Fruit fly (Drosophila melanogaster) whole organism, wandering third instar larva: ENCODE measurements around the gene Bili.

Experiments used
- Abd-B ChIP-seq: fragments of >200 bp; optimal IDR thresholded peaks from 2 replicates; lab custom pipeline; 2017; ENCODE audit warnings: missing biosample characterization, missing genetic modification characterization
- CG32264 ChIP-seq: fragments of 200-800 bp; sonication (Bioruptor generic); optimal IDR thresholded peaks from 2 replicates; lab custom pipeline; 2016; ENCODE audit warnings: missing biosample characterization, missing genetic modification characterization
- CG9705 ChIP-seq: fragments of 200-800 bp; sonication (Bioruptor generic); optimal IDR thresholded peaks from 2 replicates; lab custom pipeline; 2018; ENCODE audit warnings: missing biosample characterization, mild to moderate bottlenecking, missing genetic modification characterization
- CrebA ChIP-seq: fragments of 200-800 bp; sonication (Bioruptor generic); optimal IDR thresholded peaks from 2 replicates; lab custom pipeline; 2016; ENCODE audit warnings: missing biosample characterization, mild to moderate bottlenecking, missing genetic modification characterization, borderline replicate concordance
- Dfd ChIP-seq: fragments of >200 bp; optimal IDR thresholded peaks from 2 replicates; lab custom pipeline; 2017; ENCODE audit warnings: missing biosample characterization, missing genetic modification characterization
- Dif ChIP-seq: fragments of 200-275, 200-300 bp; sonication (Bioruptor generic); optimal IDR thresholded peaks from 2 replicates; lab custom pipeline; 2018; ENCODE audit warnings: missing biosample characterization, missing genetic modification characterization; ENCODE audit not compliant: partially characterized antibody
- GATAd ChIP-seq: sonication (Bioruptor generic); optimal IDR thresholded peaks from 2 replicates; lab custom pipeline; 2016; ENCODE audit warnings: missing biosample characterization, missing genetic modification characterization
- HLH106 ChIP-seq: fragments of 200-800 bp; optimal IDR thresholded peaks from 3 replicates; lab custom pipeline; 2019; ENCODE audit warnings: missing biosample characterization, mild to moderate bottlenecking, missing genetic modification characterization, moderate library complexity
- Hr78 ChIP-seq: fragments of >200 bp; optimal IDR thresholded peaks from 2 replicates; lab custom pipeline; 2017; ENCODE audit warnings: missing biosample characterization, missing genetic modification characterization
- Hr83 ChIP-seq: fragments of 200-300 bp; sonication (Bioruptor generic); optimal IDR thresholded peaks from 2 replicates; lab custom pipeline; 2016; ENCODE audit warnings: missing biosample characterization, mild to moderate bottlenecking, missing genetic modification characterization, moderate library complexity; ENCODE audit not compliant: poor library complexity, severe bottlenecking
- Mio ChIP-seq: sonication (Bioruptor generic); optimal IDR thresholded peaks from 2 replicates; lab custom pipeline; 2016; ENCODE audit warnings: missing biosample characterization, missing genetic modification characterization
- Myc ChIP-seq: fragments of >200 bp; optimal IDR thresholded peaks from 2 replicates; lab custom pipeline; 2017
- N ChIP-seq: fragments of >200 bp; optimal IDR thresholded peaks from 2 replicates; lab custom pipeline; 2018; ENCODE audit warnings: missing biosample characterization, missing external identifiers, missing genetic modification characterization
- OdsH ChIP-seq: fragments of 200-800 bp; sonication (Bioruptor generic); optimal IDR thresholded peaks from 2 replicates; lab custom pipeline; 2016; ENCODE audit warnings: missing biosample characterization, mild to moderate bottlenecking, missing genetic modification characterization
- Rel ChIP-seq, 2 experiments: fragments of 200-800 bp; sonication (Bioruptor generic) in 1 of 2; optimal IDR thresholded peaks; 2 replicates in 1 of 2; 3 replicates in 1 of 2; lab custom pipeline; 2016 to 2019; ENCODE audit warnings: mild to moderate bottlenecking in 2 of 2, missing biosample characterization in 2 of 2, missing genetic modification characterization in 2 of 2, moderate library complexity in 1 of 2
- Vsx2 ChIP-seq: fragments of 200-300, 225-300 bp; sonication (Bioruptor generic); optimal IDR thresholded peaks from 2 replicates; lab custom pipeline; 2018; ENCODE audit warnings: missing biosample characterization, missing genetic modification characterization; ENCODE audit not compliant: partially characterized antibody
- dl ChIP-seq, 2 experiments: fragments of 175-275, 200-275 bp in 1 of 2; fragments of 200-275 bp in 1 of 2; sonication (Bioruptor generic); optimal IDR thresholded peaks; lab custom pipeline; 2018; ENCODE audit warnings: mild to moderate bottlenecking in 2 of 2, missing biosample characterization in 2 of 2, missing genetic modification characterization in 2 of 2, moderate library complexity in 2 of 2; ENCODE audit not compliant: partially characterized antibody in 2 of 2, insufficient read depth in 1 of 2
- dmrt93B ChIP-seq: fragments of 200-800 bp; sonication (Bioruptor generic); optimal IDR thresholded peaks from 2 replicates; lab custom pipeline; 2018; ENCODE audit warnings: missing biosample characterization, mild to moderate bottlenecking, missing genetic modification characterization
- dsf ChIP-seq: sonication (Bioruptor generic); optimal IDR thresholded peaks from 2 replicates; lab custom pipeline; 2016; ENCODE audit warnings: missing biosample characterization, missing genetic modification characterization, borderline replicate concordance
- ey ChIP-seq: fragments of 200-800 bp; sonication (Bioruptor generic); optimal IDR thresholded peaks from 2 replicates; lab custom pipeline; 2016; ENCODE audit warnings: missing biosample characterization, missing genetic modification characterization
- foxo ChIP-seq, 2 experiments: fragments of 200-800 bp; sonication (Bioruptor generic); optimal IDR thresholded peaks; 2 replicates in 1 of 2; 3 replicates in 1 of 2; lab custom pipeline; 2016 to 2017; ENCODE audit warnings: missing biosample characterization in 2 of 2, missing genetic modification characterization in 2 of 2
- fru ChIP-seq: fragments of 200-800 bp; sonication (Bioruptor generic); optimal IDR thresholded peaks from 3 replicates; lab custom pipeline; 2016; ENCODE audit warnings: missing biosample characterization, mild to moderate bottlenecking, missing genetic modification characterization
- h ChIP-seq: fragments of 200-800 bp; sonication (Bioruptor generic); optimal IDR thresholded peaks from 3 replicates; lab custom pipeline; 2016; ENCODE audit warnings: missing biosample characterization, mild to moderate bottlenecking, missing genetic modification characterization
- jim ChIP-seq: fragments of 175-275, 200-325 bp; sonication (Bioruptor generic); optimal IDR thresholded peaks from 2 replicates; lab custom pipeline; 2016; ENCODE audit warnings: missing biosample characterization, mild to moderate bottlenecking, missing genetic modification characterization
- lola ChIP-seq: fragments of >200 bp; optimal IDR thresholded peaks from 2 replicates; lab custom pipeline; 2017; ENCODE audit warnings: missing biosample characterization, missing genetic modification characterization
- pan ChIP-seq: fragments of >200 bp; optimal IDR thresholded peaks from 2 replicates; lab custom pipeline; 2017
- rgr ChIP-seq: fragments of 200-800 bp; sonication (Bioruptor generic); optimal IDR thresholded peaks from 3 replicates; lab custom pipeline; 2016; ENCODE audit warnings: missing biosample characterization, mild to moderate bottlenecking, missing genetic modification characterization
- sv ChIP-seq: fragments of 200-800 bp; sonication (Bioruptor generic); optimal IDR thresholded peaks from 3 replicates; lab custom pipeline; 2016; ENCODE audit warnings: missing biosample characterization, missing genetic modification characterization
- tai ChIP-seq: sonication (Bioruptor generic); optimal IDR thresholded peaks from 2 replicates; lab custom pipeline; 2016; ENCODE audit warnings: missing biosample characterization, missing genetic modification characterization

Gene Bili

dm6 chr3R:25166788-25167187 is 35.7 kb downstream of the Bili start:
- TF ChIP-seq rgr (GFP tag; lab: Kevin White, UChicago) (no peak), HLH106 (tag; lab: Kevin White, UChicago) (no peak)

DNA sequence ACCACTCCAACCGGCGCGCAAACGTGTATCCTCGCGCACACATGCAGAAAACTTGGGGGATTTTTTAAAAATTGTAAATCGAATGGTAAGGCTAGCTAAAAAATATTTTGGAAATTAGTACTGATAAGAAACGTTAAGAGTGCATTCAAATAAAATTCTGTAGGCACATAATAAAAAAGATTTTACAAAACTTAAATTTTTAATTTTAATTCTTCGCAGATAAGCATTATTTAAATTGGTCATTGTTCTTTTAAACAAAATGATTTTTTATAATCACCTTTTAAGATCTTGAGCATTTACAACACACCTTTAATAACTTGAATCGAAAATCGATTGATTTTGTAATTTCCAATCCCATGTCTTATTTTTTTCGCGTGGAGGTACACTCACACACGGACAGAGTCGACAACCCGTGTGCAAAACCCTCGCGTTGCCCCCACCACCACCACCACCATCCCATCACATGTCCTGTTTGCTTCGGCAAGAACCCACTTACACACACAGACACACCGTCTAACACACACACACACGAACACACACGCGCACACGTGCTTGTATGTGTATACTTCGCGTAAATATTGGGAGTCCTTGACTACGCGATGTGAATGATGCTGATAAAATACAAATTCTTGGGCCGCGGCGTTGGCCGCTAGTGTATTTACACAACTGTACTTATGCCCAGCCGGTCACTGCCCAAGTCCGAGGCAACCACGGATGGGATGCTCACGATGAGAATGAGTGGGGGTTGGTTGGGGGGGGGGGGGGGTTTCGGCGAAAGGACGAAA is 36.5 kb downstream of the Bili start:
- TF ChIP-seq CG9705 (GFP tag; lab: Kevin White, UChicago) (no peak), fru (peak; percentile 21), sv (GFP tag; lab: Kevin White, UChicago) (no peak), Rel (GFP tag; optimal IDR thresholded peaks at IDR 0.05; lab: Kevin White, UChicago) (no peak), Rel (tag; optimal IDR thresholded peaks at IDR 0.05; lab: Kevin White, UChicago) (no peak), foxo (GFP tag; optimal IDR thresholded peaks at IDR 0.05; lab: Kevin White, UChicago) (peak in 1 of 2 experiments; percentile 16)
- TF ChIP-seq, all 38 proteins: peak for 2

DNA sequence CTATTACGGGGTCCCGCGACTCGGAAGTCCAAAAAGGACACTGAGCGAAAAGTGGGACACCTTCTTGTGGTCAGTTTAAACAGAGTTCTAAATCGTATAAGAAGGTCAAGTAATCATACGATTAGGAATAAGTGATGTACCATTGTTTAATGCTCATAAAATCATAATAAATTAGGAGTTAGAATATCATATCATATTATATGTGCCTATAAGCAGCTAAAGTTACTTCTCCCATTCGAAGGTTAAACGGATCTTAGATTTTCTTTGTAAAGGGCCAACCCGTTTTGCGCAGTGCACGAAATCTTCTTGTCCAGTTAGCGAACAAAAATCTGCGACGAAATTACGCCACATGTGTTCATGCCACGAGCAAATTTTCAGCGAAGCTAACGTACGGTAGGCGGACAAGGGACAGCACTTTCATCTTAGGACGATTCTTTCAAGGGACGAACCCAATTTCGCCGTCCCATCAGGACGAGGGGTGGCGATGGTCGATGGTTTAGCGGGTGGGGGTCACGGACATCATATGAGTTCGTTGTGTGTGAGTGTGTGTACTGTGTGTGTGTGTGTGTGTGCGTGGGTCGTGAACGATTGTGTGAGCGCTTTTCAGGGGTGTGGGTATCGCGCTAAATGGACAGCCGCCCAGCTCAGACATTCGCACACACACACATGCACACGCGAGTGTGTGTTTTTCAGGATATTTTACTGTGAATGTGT is 37.3 kb downstream of the Bili start:
- peak; percentile 4 for TF ChIP-seq fru
- TF ChIP-seq Dfd (GFP tag; lab: Kevin White, UChicago), result peak; percentile 36
- TF ChIP-seq Abd-B (GFP tag; lab: Kevin White, UChicago), result no peak
- no peak for TF ChIP-seq Hr78
- no peak for TF ChIP-seq foxo (GFP tag; optimal IDR thresholded peaks at IDR 0.05; lab: Kevin White, UChicago)
- TF ChIP-seq sv (GFP tag; lab: Kevin White, UChicago), result peak; percentile 4
- no peak for TF ChIP-seq h
- TF ChIP-seq rgr (GFP tag; lab: Kevin White, UChicago), result no peak
- TF ChIP-seq N (GFP tag; lab: Kevin White, UChicago), result no peak
- TF ChIP-seq jim (GFP tag; lab: Kevin White, UChicago), result no peak
- no peak for TF ChIP-seq CG9705 (GFP tag; lab: Kevin White, UChicago)
- no peak for TF ChIP-seq Mio (GFP tag; lab: Kevin White, UChicago)
- no peak for TF ChIP-seq HLH106 (tag; lab: Kevin White, UChicago)
- no peak for TF ChIP-seq dl (GFP tag; optimal IDR thresholded peaks at IDR 0.05; lab: Kevin White, UChicago; ENCODE audit: insufficient read depth in 1 of 2, partially characterized antibody in 2 of 2)
- TF ChIP-seq, all 38 proteins: peak for 3

DNA sequence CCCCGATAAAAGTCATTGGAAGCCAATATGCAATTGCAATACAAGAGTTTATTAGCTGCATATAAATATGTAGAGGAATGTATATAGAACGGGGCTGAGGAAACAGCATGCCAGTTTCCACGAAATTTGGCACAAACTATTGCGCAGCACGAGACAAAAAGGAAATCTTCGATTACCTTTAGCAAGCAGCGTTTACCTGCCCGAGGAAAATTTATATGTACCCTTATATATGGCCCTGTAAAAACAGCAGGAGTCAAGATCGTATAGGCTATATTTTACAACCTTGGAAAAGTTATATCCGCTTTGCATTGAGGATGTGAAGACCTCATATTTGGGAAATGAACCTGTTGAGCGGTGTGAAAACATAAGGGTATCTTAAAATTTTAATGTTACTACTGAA is 41.2 kb downstream of the Bili start:
- no peak for TF ChIP-seq dmrt93B (GFP tag; lab: Kevin White, UChicago)
- no peak for TF ChIP-seq CG9705 (GFP tag; lab: Kevin White, UChicago)
- no peak for TF ChIP-seq Hr83 (GFP tag; lab: Kevin White, UChicago)
- TF ChIP-seq dl (GFP tag; optimal IDR thresholded peaks at IDR 0.05; lab: Kevin White, UChicago; ENCODE audit: insufficient read depth in 1 of 2, partially characterized antibody in 2 of 2), result no peak
- no peak for TF ChIP-seq GATAd (GFP tag; lab: Kevin White, UChicago)
- TF ChIP-seq fru, result no peak
- TF ChIP-seq ey (GFP tag; lab: Kevin White, UChicago), result no peak
- TF ChIP-seq Dif (GFP tag; lab: Kevin White, UChicago), result no peak
- no peak for TF ChIP-seq Rel (GFP tag; optimal IDR thresholded peaks at IDR 0.05; lab: Kevin White, UChicago)
- TF ChIP-seq Rel (tag; optimal IDR thresholded peaks at IDR 0.05; lab: Kevin White, UChicago), result no peak
- no peak for TF ChIP-seq h
- TF ChIP-seq CG32264, result no peak
- no peak for TF ChIP-seq pan (lab: Kevin White, UChicago)
- no peak for TF ChIP-seq OdsH
- TF ChIP-seq, all 38 proteins: peak for 0

dm6 chr3R:25172976-25173375 is 41.9 kb downstream of the Bili start:
- no peak for TF ChIP-seq Abd-B (GFP tag; lab: Kevin White, UChicago)
- TF ChIP-seq OdsH, result no peak
- no peak for TF ChIP-seq CG32264
- no peak for TF ChIP-seq dsf
- TF ChIP-seq lola, result no peak
- no peak for TF ChIP-seq Vsx2 (GFP tag; lab: Kevin White, UChicago)
- TF ChIP-seq jim (GFP tag; lab: Kevin White, UChicago), result no peak
- no peak for TF ChIP-seq dmrt93B (GFP tag; lab: Kevin White, UChicago)
- no peak for TF ChIP-seq pan (lab: Kevin White, UChicago)
- TF ChIP-seq Hr83 (GFP tag; lab: Kevin White, UChicago), result no peak
- TF ChIP-seq tai (GFP tag; lab: Kevin White, UChicago), result no peak
- no peak for TF ChIP-seq dl (GFP tag; optimal IDR thresholded peaks at IDR 0.05; lab: Kevin White, UChicago; ENCODE audit: insufficient read depth in 1 of 2, partially characterized antibody in 2 of 2)
- no peak for TF ChIP-seq CrebA (GFP tag; lab: Kevin White, UChicago)
- no peak for TF ChIP-seq N (GFP tag; lab: Kevin White, UChicago)
- no peak for TF ChIP-seq Myc
- TF ChIP-seq, all 38 proteins: peak for 0
